Fruit fly (Drosophila melanogaster) whole organism, embryonic: ENCODE measurements around the gene CG34258.

Experiments used
- BtbVII ChIP-seq: fragments of 200-800 bp; sonication (Bioruptor generic); optimal IDR thresholded peaks from 3 replicates; lab custom pipeline; 2017; ENCODE audit warnings: missing biosample characterization, mild to moderate bottlenecking, missing genetic modification characterization
- CG14014 ChIP-seq: fragments of 200-800 bp; sonication (Bioruptor generic); IDR thresholded peaks from 2 replicates; pipeline ENCODE4 v1.3.6; 2022; ENCODE audit warnings: missing biosample characterization, missing genetic modification characterization
- CG15073 ChIP-seq: fragments of 200-800 bp; sonication (Bioruptor generic); optimal IDR thresholded peaks from 2 replicates; lab custom pipeline; 2016; ENCODE audit warnings: missing biosample characterization, missing genetic modification characterization
- CG17568 ChIP-seq: fragments of 200-800 bp; sonication (Bioruptor generic); optimal IDR thresholded peaks from 2 replicates; lab custom pipeline; 2018; ENCODE audit warnings: missing biosample characterization, mild to moderate bottlenecking, missing genetic modification characterization, moderate library complexity
- CG18011 ChIP-seq: fragments of 200-800 bp; sonication (Bioruptor generic); optimal IDR thresholded peaks from 2 replicates; lab custom pipeline; 2017; ENCODE audit warnings: missing biosample characterization, missing genetic modification characterization, mild to moderate bottlenecking, moderate library complexity, missing genotype
- CG18262 ChIP-seq: fragments of 200-800 bp; optimal IDR thresholded peaks from 3 replicates; lab custom pipeline; 2019; ENCODE audit warnings: missing biosample characterization, mild to moderate bottlenecking, missing genetic modification characterization, moderate library complexity
- CG1832 ChIP-seq: fragments of 200-800 bp; sonication (Bioruptor generic); optimal IDR thresholded peaks from 2 replicates; lab custom pipeline; 2017; ENCODE audit warnings: missing biosample characterization, mild to moderate bottlenecking, missing genetic modification characterization, inconsistent platforms
- CG18476 ChIP-seq: fragments of 200-800 bp; sonication (Bioruptor generic); optimal IDR thresholded peaks from 2 replicates; lab custom pipeline; 2016; ENCODE audit warnings: missing biosample characterization, mild to moderate bottlenecking, missing genetic modification characterization
- CG2712 ChIP-seq: fragments of 200-800 bp; optimal IDR thresholded peaks from 3 replicates; lab custom pipeline; 2019; ENCODE audit warnings: missing biosample characterization, mild to moderate bottlenecking, missing genetic modification characterization, moderate library complexity
- CG31224 ChIP-seq: fragments of 200-800 bp; sonication (Bioruptor generic); IDR thresholded peaks from 2 replicates; pipeline ENCODE4 v1.3.6; 2022; ENCODE audit warnings: missing biosample characterization, missing genetic modification characterization
- CG3163 ChIP-seq: fragments of 200-800 bp; sonication (Bioruptor generic); optimal IDR thresholded peaks from 3 replicates; lab custom pipeline; 2016; ENCODE audit warnings: missing biosample characterization, missing genetic modification characterization
- CG32767 ChIP-seq: fragments of 200-800 bp; sonication (Bioruptor generic); IDR thresholded peaks from 2 replicates; pipeline ENCODE4 v1.3.6; 2022; ENCODE audit warnings: missing biosample characterization, missing genetic modification characterization
- CG33213 ChIP-seq: fragments of 200-800 bp; sonication (Bioruptor generic); optimal IDR thresholded peaks from 3 replicates; lab custom pipeline; 2016; ENCODE audit warnings: missing biosample characterization, missing genetic modification characterization
- CG4854 ChIP-seq: fragments of 200-800 bp; sonication (Bioruptor generic); optimal IDR thresholded peaks from 2 replicates; lab custom pipeline; 2016; ENCODE audit warnings: missing biosample characterization, missing genetic modification characterization, inconsistent platforms
- CG6791 ChIP-seq: fragments of 200-800 bp; sonication (Bioruptor generic); IDR thresholded peaks from 3 replicates; pipeline ENCODE4 v1.3.6; 2022; ENCODE audit warnings: missing biosample characterization, missing genetic modification characterization; ENCODE audit not compliant: partially characterized antibody
- CG7372 ChIP-seq: fragments of 200-800 bp; sonication (Bioruptor generic); IDR thresholded peaks from 2 replicates; pipeline ENCODE4 v1.3.6; 2022; ENCODE audit warnings: missing biosample characterization, missing genetic modification characterization
- CG7556 ChIP-seq: fragments of 200-800 bp; sonication (Bioruptor generic); optimal IDR thresholded peaks from 2 replicates; lab custom pipeline; 2017; ENCODE audit warnings: missing biosample characterization, mild to moderate bottlenecking, missing genetic modification characterization
- CG8924 ChIP-seq: fragments of 200-800 bp; optimal IDR thresholded peaks from 3 replicates; lab custom pipeline; 2019; ENCODE audit warnings: missing biosample characterization, mild to moderate bottlenecking, missing genetic modification characterization, moderate library complexity
- CG9817 ChIP-seq: fragments of 200-800 bp; sonication (Bioruptor generic); optimal IDR thresholded peaks from 2 replicates; lab custom pipeline; 2018; ENCODE audit warnings: missing biosample characterization, mild to moderate bottlenecking, missing genetic modification characterization, moderate library complexity
- CHES-1-like ChIP-seq: fragments of 200-800 bp; sonication (Bioruptor generic); optimal IDR thresholded peaks from 2 replicates; lab custom pipeline; 2016; ENCODE audit warnings: missing biosample characterization, missing genetic modification characterization
- E2f1 ChIP-seq: fragments of 200-800 bp; sonication (Bioruptor generic); IDR thresholded peaks from 2 replicates; pipeline ENCODE4 v1.3.6; 2022; ENCODE audit warnings: missing biosample characterization, missing genetic modification characterization
- Elba2 ChIP-seq: fragments of 200-800 bp; sonication (Bioruptor generic); optimal IDR thresholded peaks from 3 replicates; lab custom pipeline; 2016; ENCODE audit warnings: missing biosample characterization, missing genetic modification characterization
- Hmx ChIP-seq: fragments of 200-800 bp; sonication (Bioruptor generic); optimal IDR thresholded peaks from 2 replicates; lab custom pipeline; 2016; ENCODE audit warnings: missing biosample characterization, missing genetic modification characterization
- MTF-1 ChIP-seq: fragments of 200-800 bp; sonication (Bioruptor generic); optimal IDR thresholded peaks from 2 replicates; lab custom pipeline; 2018; ENCODE audit warnings: missing biosample characterization, mild to moderate bottlenecking, missing genetic modification characterization, borderline replicate concordance
- NC2α ChIP-seq: fragments of 200-800 bp; sonication (Bioruptor generic); optimal IDR thresholded peaks from 2 replicates; lab custom pipeline; 2016; ENCODE audit warnings: missing biosample characterization, missing genetic modification characterization
- NFAT ChIP-seq: fragments of 200-800 bp; sonication (Bioruptor generic); IDR thresholded peaks from 2 replicates; pipeline ENCODE4 v1.3.6; 2022; ENCODE audit warnings: missing biosample characterization, missing genetic modification characterization
- Nf-YB ChIP-seq: fragments of 200-800 bp; sonication (Bioruptor generic); optimal IDR thresholded peaks from 3 replicates; lab custom pipeline; 2019; ENCODE audit warnings: missing biosample characterization, mild to moderate bottlenecking, missing genetic modification characterization, moderate library complexity
- Sin3A ChIP-seq: fragments of >200 bp; optimal IDR thresholded peaks from 2 replicates; lab custom pipeline; 2018
- ab ChIP-seq: fragments of 200-800 bp; sonication (Bioruptor generic); optimal IDR thresholded peaks from 2 replicates; lab custom pipeline; 2016; ENCODE audit warnings: missing biosample characterization, missing genetic modification characterization
- ac ChIP-seq: fragments of 200-800 bp; sonication (Bioruptor generic); optimal IDR thresholded peaks from 3 replicates; lab custom pipeline; 2017; ENCODE audit warnings: missing biosample characterization, mild to moderate bottlenecking, missing genetic modification characterization
- bowl ChIP-seq: fragments of 200-800 bp; sonication (Bioruptor generic); IDR thresholded peaks from 2 replicates; pipeline ENCODE4 v1.3.6; 2022; ENCODE audit warnings: missing biosample characterization, missing genetic modification characterization
- br ChIP-seq: fragments of >200 bp; optimal IDR thresholded peaks from 2 replicates; lab custom pipeline; 2017
- bsh ChIP-seq, 2 experiments: fragments of 200-800 bp; sonication (Bioruptor generic); optimal IDR thresholded peaks; 2 replicates each; lab custom pipeline; 2017 to 2018; ENCODE audit warnings: mild to moderate bottlenecking in 2 of 2, missing biosample characterization in 2 of 2, missing genetic modification characterization in 2 of 2, moderate library complexity in 1 of 2
- crp ChIP-seq, 2 experiments: fragments of 200-800 bp; sonication (Bioruptor generic); optimal IDR thresholded peaks; 2 replicates in 1 of 2; 3 replicates in 1 of 2; lab custom pipeline; 2017; ENCODE audit warnings: missing biosample characterization in 2 of 2, missing genetic modification characterization in 2 of 2, mild to moderate bottlenecking in 1 of 2, moderate library complexity in 1 of 2
- dmrt11E ChIP-seq: fragments of 200-800 bp; sonication (Bioruptor generic); optimal IDR thresholded peaks from 3 replicates; lab custom pipeline; 2018; ENCODE audit warnings: missing biosample characterization, mild to moderate bottlenecking, missing genetic modification characterization, moderate library complexity
- gfzf ChIP-seq: fragments of 200-800 bp; sonication (Bioruptor generic); optimal IDR thresholded peaks from 2 replicates; lab custom pipeline; 2016; ENCODE audit warnings: missing biosample characterization, mild to moderate bottlenecking, missing genetic modification characterization, moderate library complexity
- jing ChIP-seq: fragments of 200-800 bp; sonication (Bioruptor generic); optimal IDR thresholded peaks from 2 replicates; lab custom pipeline; 2018; ENCODE audit warnings: missing biosample characterization, mild to moderate bottlenecking, missing genetic modification characterization
- lilli ChIP-seq: fragments of 200-800 bp; sonication (Bioruptor generic); optimal IDR thresholded peaks from 3 replicates; lab custom pipeline; 2016; ENCODE audit warnings: missing biosample characterization, missing genetic modification characterization
- lola ChIP-seq, 3 experiments: fragments of >200 bp in 2 of 3; fragments of 200-800 bp in 1 of 3; sonication (Bioruptor generic) in 1 of 3; optimal IDR thresholded peaks; 2 replicates each; lab custom pipeline; 2017 to 2019; ENCODE audit warnings: missing biosample characterization in 3 of 3, missing genetic modification characterization in 3 of 3, mild to moderate bottlenecking in 1 of 3, moderate library complexity in 1 of 3
- luna ChIP-seq: fragments of 200-800 bp; sonication (Bioruptor generic); optimal IDR thresholded peaks from 2 replicates; lab custom pipeline; 2016; ENCODE audit warnings: missing biosample characterization, missing genetic modification characterization
- onecut ChIP-seq: fragments of 200-800 bp; sonication (Bioruptor generic); IDR thresholded peaks from 2 replicates; pipeline ENCODE4 v1.3.6; 2022; ENCODE audit warnings: missing biosample characterization, missing genetic modification characterization
- phol ChIP-seq: fragments of 200-800 bp; sonication (Bioruptor generic); optimal IDR thresholded peaks from 3 replicates; lab custom pipeline; 2018; ENCODE audit warnings: missing biosample characterization, mild to moderate bottlenecking, missing genetic modification characterization, moderate library complexity
- pum ChIP-seq: fragments of 200-800 bp; sonication (Bioruptor generic); optimal IDR thresholded peaks from 2 replicates; lab custom pipeline; 2016; ENCODE audit warnings: missing biosample characterization, missing genetic modification characterization
- rib ChIP-seq: fragments of 200-800 bp; sonication (Bioruptor generic); IDR thresholded peaks from 2 replicates; pipeline ENCODE4 v1.3.6; 2022; ENCODE audit warnings: missing biosample characterization, missing genetic modification characterization
- row ChIP-seq: fragments of 200-800 bp; sonication (Bioruptor generic); IDR thresholded peaks from 3 replicates; pipeline ENCODE4 v1.3.6; 2022; ENCODE audit warnings: missing biosample characterization, missing genetic modification characterization
- trh ChIP-seq: fragments of 200-800 bp; sonication (Bioruptor generic); optimal IDR thresholded peaks from 2 replicates; lab custom pipeline; 2016; ENCODE audit warnings: missing biosample characterization, missing genetic modification characterization
- wdn ChIP-seq: fragments of 200-800 bp; sonication (Bioruptor generic); IDR thresholded peaks from 2 replicates; pipeline ENCODE4 v1.3.6; 2022; ENCODE audit warnings: missing biosample characterization, missing genetic modification characterization
- zfh1 ChIP-seq: fragments of 200-800 bp; sonication (Bioruptor generic); IDR thresholded peaks from 3 replicates; pipeline ENCODE4 v1.3.6; 2022; ENCODE audit warnings: missing biosample characterization, missing genetic modification characterization

CG34258 gene

dm6 chr3L:19922833-19923745, 28.7 kb downstream of the CG34258 start, which contains the start of gene Pfdn6 (continued):
- TF ChIP-seq bsh (GFP tag; optimal IDR thresholded peaks at IDR 0.05; lab: Kevin White, UChicago), result peak in 1 of 2 experiments; percentile 64
- TF ChIP-seq Sin3A, result peak; percentile 94
- 0 out of 2 replicates have a peak, but pooled peaks have one; percentile 19 for TF ChIP-seq bowl
- peak; percentile 30; the same call in 2 of the 3 replicates for TF ChIP-seq zfh1
- peak; percentile 77 for TF ChIP-seq CG2712 (tag; lab: Kevin White, UChicago)
- TF ChIP-seq BtbVII (GFP tag; lab: Kevin White, UChicago), result peak; percentile 35
- peak; percentile 81 for TF ChIP-seq gfzf (GFP tag; lab: Kevin White, UChicago)
- no peak for TF ChIP-seq ac (GFP tag; lab: Kevin White, UChicago)
- TF ChIP-seq CG18262 (tag; lab: Kevin White, UChicago), result peak; percentile 72
- no peak for TF ChIP-seq MTF-1 (GFP tag; lab: Kevin White, UChicago)
- TF ChIP-seq CG33213 (GFP tag; lab: Kevin White, UChicago), result peak; percentile 64
- TF ChIP-seq CG4854 (GFP tag; lab: Kevin White, UChicago), result peak; percentile 54
- peak; percentile 90 to 98 for TF ChIP-seq crp (GFP tag; optimal IDR thresholded peaks at IDR 0.05; lab: Kevin White, UChicago)
- peak; percentile 68 for TF ChIP-seq CG32767 (GFP tag; lab: Robert Waterston, UW)
- no peak for TF ChIP-seq trh (GFP tag; lab: Kevin White, UChicago)
- peak; percentile 33 for TF ChIP-seq Nf-YB
- peak; percentile 39 for TF ChIP-seq jing (GFP tag; lab: Kevin White, UChicago)
- peak; percentile 67 for TF ChIP-seq CG7372
- TF ChIP-seq lola (GFP tag; optimal IDR thresholded peaks at IDR 0.05; lab: Kevin White, UChicago), result peak in 1 of 3 experiments; percentile 85
- peak; percentile 65; the same call in 1 of the 2 replicates for TF ChIP-seq CG14014 (GFP tag; lab: Robert Waterston, UW)
- no peak for TF ChIP-seq luna (GFP tag; lab: Kevin White, UChicago)
- TF ChIP-seq NC2α (GFP tag; lab: Kevin White, UChicago), result no peak
- TF ChIP-seq NFAT (GFP tag; lab: Robert Waterston, UW), result peak; percentile 51; the same call in 1 of the 2 replicates
- no peak; the same call in none of the 2 replicates for TF ChIP-seq wdn (GFP tag; lab: Robert Waterston, UW)
- TF ChIP-seq CG17568 (GFP tag; lab: Kevin White, UChicago), result no peak
- no peak for TF ChIP-seq CG1832 (GFP tag; lab: Kevin White, UChicago)
- TF ChIP-seq ab (GFP tag; lab: Kevin White, UChicago), result no peak
- TF ChIP-seq CG15073, result no peak
- no peak for TF ChIP-seq Hmx (GFP tag; lab: Kevin White, UChicago)
- peak; percentile 79 for TF ChIP-seq CG18476 (GFP tag; lab: Kevin White, UChicago)
- TF ChIP-seq CG3163 (GFP tag; lab: Kevin White, UChicago), result peak; percentile 39
- TF ChIP-seq CG31224, result peak; percentile 33; the same call in 1 of the 2 replicates
- TF ChIP-seq CG8924 (tag; lab: Kevin White, UChicago), result peak; percentile 81
- peak; percentile 70; the same call in 1 of the 3 replicates for TF ChIP-seq CG6791 (GFP tag; lab: Robert Waterston, UW)
- TF ChIP-seq rib (GFP tag; lab: Robert Waterston, UW), result no peak
- TF ChIP-seq row (GFP tag; lab: Robert Waterston, UW), result peak; percentile 86
- peak; percentile 80 for TF ChIP-seq E2f1 (GFP tag; lab: Robert Waterston, UW)
- peak; percentile 79 for TF ChIP-seq onecut (GFP tag; lab: Robert Waterston, UW)
- peak; percentile 62 for TF ChIP-seq CHES-1-like (GFP tag; lab: Kevin White, UChicago)
- peak; percentile 35 for TF ChIP-seq CG18011 (GFP tag; lab: Kevin White, UChicago)
- peak; percentile 80 for TF ChIP-seq lilli (GFP tag; lab: Kevin White, UChicago)
- no peak for TF ChIP-seq br (lab: Kevin White, UChicago)
- TF ChIP-seq pum (GFP tag; lab: Kevin White, UChicago), result peak; percentile 36
- TF ChIP-seq CG7556, result peak; percentile 64
- peak; percentile 23 for TF ChIP-seq Elba2 (GFP tag; lab: Kevin White, UChicago)
- TF ChIP-seq dmrt11E (tag; lab: Kevin White, UChicago), result peak; percentile 82
- peak; percentile 84 for TF ChIP-seq CG9817 (tag; lab: Kevin White, UChicago)
- peak; percentile 96 for TF ChIP-seq phol (tag; lab: Kevin White, UChicago)
